Worm (Caenorhabditis elegans): ENCODE results near the gene clec-194.

- no peak for TF ChIP-seq zim-3 (tag; optimal IDR thresholded peaks at IDR 0.05)
- TF ChIP-seq nhr-27 (tag; optimal IDR thresholded peaks at IDR 0.05), result no peak
- TF ChIP-seq zfh-2 (GFP tag; conservative IDR thresholded peaks at IDR 0.05), result peak; percentile 75
Measured at ce11 chrIV:16864876-16865275, 33.4 kb downstream of the clec-194 start.

Data from whole organism, young adult.